Worm (Caenorhabditis elegans) whole organism, L4 larva: ENCODE measurements around the gene srsx-29.

Experiments
- F44E2.7 ChIP-seq: fragments of 200-800 bp; sonication (Bioruptor generic); IDR thresholded peaks from 2 replicates; pipeline ENCODE4 v2.1.2; 2022; ENCODE audit warnings: missing genetic modification characterization, missing compliant biosample characterization
- ama-1 ChIP-seq: fragments of 150-350 bp; optimal IDR thresholded peaks from 2 replicates; lab custom pipeline; 2014; ENCODE audit warnings: inconsistent platforms, mixed read lengths
- egl-43 ChIP-seq: fragments of 200-800 bp; sonication (Bioruptor generic); IDR thresholded peaks from 2 replicates; pipeline ENCODE4 v1.3.6; 2022; ENCODE audit warnings: missing genetic modification reagents, missing genetic modification characterization, missing compliant biosample characterization
- hmg-1.1 ChIP-seq: fragments of 200-800 bp; sonication (Bioruptor generic); IDR thresholded peaks from 2 replicates; pipeline ENCODE4 v1.3.6; 2022; ENCODE audit warnings: missing genetic modification reagents, missing genetic modification characterization, missing compliant biosample characterization
- nhr-76 ChIP-seq: fragments of 150-350 bp; optimal IDR thresholded peaks from 2 replicates; lab custom pipeline; 2014; ENCODE audit warnings: missing biosample characterization, missing genetic modification characterization
- spr-3 ChIP-seq: fragments of 200-800 bp; sonication (Bioruptor generic); optimal IDR thresholded peaks from 2 replicates; lab custom pipeline; 2018; ENCODE audit warnings: mild to moderate bottlenecking, missing genetic modification characterization, missing compliant biosample characterization
- zag-1 ChIP-seq: fragments of 150-350 bp; optimal IDR thresholded peaks from 2 replicates; lab custom pipeline; 2014; ENCODE audit warnings: missing biosample characterization, missing genetic modification characterization
- ztf-11 ChIP-seq: fragments of 150-350 bp; optimal IDR thresholded peaks from 2 replicates; lab custom pipeline; 2014; ENCODE audit warnings: missing biosample characterization, missing genetic modification characterization

DNA sequence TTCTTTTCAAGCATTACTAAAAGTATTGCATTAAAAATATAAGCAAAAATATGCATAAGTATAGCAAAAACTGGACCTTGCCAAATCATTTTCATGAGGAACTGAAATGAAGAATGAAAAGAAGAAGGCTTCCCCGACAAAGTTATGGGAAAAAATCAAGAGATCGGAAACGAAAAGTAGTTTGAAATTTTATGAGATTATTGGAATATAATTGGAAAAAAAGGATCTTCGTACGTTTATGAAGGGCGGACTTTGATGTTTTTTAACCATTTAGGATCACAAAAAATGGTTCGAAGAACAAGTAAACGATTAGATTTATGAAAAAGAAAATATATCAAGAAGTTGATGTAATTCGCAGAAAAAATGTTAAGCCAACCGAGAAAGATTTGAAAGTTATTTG lies 33.9 kb upstream of the srsx-29 start, which contains the start of gene srxa-18:
- TF ChIP-seq F44E2.7 (GFP tag; lab: Robert Waterston, UW) (no peak), zag-1 (tag; lab: Kevin White, UChicago) (no peak), ama-1 (lab: Kevin White, UChicago) (no peak), egl-43 (GFP tag; lab: Robert Waterston, UW) (no peak), nhr-76 (tag; lab: Kevin White, UChicago) (no peak), ztf-11 (tag; lab: Kevin White, UChicago) (no peak), hmg-1.1 (GFP tag; lab: Robert Waterston, UW) (no peak), spr-3 (no peak)
